Worm (Caenorhabditis elegans): ENCODE data around the gene spds-1.

DNA sequence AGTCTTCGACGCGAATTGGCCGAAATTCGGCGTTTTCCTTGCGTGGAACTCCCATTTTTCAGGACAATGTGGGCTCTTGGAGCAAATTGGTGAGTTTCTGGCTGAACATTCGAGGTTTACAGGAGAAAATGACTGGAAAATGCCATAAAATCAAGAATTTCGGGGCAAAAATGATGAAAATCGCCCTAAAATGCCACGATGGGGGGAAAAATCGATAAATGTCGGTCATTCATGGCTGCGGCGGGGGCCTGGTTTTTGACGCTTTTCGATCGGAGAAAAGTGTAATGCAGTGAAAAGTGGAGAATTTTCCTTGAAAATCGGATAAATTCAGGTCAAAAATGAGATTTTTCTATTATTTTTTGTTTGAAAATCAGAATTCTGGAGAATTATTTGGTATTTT is 1.5 kb upstream of the spds-1 start, which contains the start of the genes Y46G5A.18 and Y46G5A.47:
- TF ChIP-seq ztf-23 (GFP tag; IDR thresholded peaks at IDR 0.05) = no peak
- TF ChIP-seq flt-1 (GFP tag; IDR thresholded peaks at IDR 0.05) = no peak
- no peak for TF ChIP-seq klf-2 (GFP tag; conservative IDR thresholded peaks at IDR 0.05)
- no peak for TF ChIP-seq tab-1 (GFP tag; IDR thresholded peaks at IDR 0.05)
- no peak for TF ChIP-seq ref-1 (GFP tag; conservative IDR thresholded peaks at IDR 0.05)
